Worm (Caenorhabditis elegans) whole organism, L3 larva: Measurements from ENCODE around the gene set-27.

ENCODE experiments used
- hmg-11 ChIP-seq: sonication (generic microtip); optimal IDR thresholded peaks from 2 replicates; lab custom pipeline; 2016; ENCODE audit warnings: missing genetic modification characterization, missing compliant biosample characterization
- jun-1 ChIP-seq: fragments of 150-350 bp; optimal IDR thresholded peaks from 2 replicates; lab custom pipeline; 2014; ENCODE audit warnings: missing biosample characterization, missing genetic modification reagents, missing genetic modification characterization

- TF ChIP-seq hmg-11 (no peak), jun-1 (tag; lab: Kevin White, UChicago) (no peak)
These were observed 24.8 kb downstream of the set-27 start, which contains the start of gene cosa-1 for ce11 chrIII:2725221-2726203.
